Worm (Caenorhabditis elegans): ENCODE results near the gene Y54G9A.7.
A peak's percentile ranks its signal among the peaks of the same experiment; 100 is the strongest.

Gene Y54G9A.7

ce11 chrII:13729416-13729815 is 3.8 kb upstream of the Y54G9A.7 start, which contains the start of gene Y54G9A.9:
Gene Y54G9A.9 (plus strand): TSS chrII:13729716.
- TF ChIP-seq skn-1 (tag; optimal IDR thresholded peaks at IDR 0.05) (no peak), pag-3 (tag; optimal IDR thresholded peaks at IDR 0.05; ENCODE audit: borderline replicate concordance, insufficient read depth) (no peak), nhr-19 (GFP tag; conservative IDR thresholded peaks at IDR 0.05) (no peak), efl-3 (GFP tag; optimal IDR thresholded peaks at IDR 0.05) (no peak), fkh-8 (tag; optimal IDR thresholded peaks at IDR 0.05) (no peak), unc-62 (GFP tag; optimal IDR thresholded peaks at IDR 0.05) (no peak), ceh-8 (GFP tag; optimal IDR thresholded peaks at IDR 0.05) (no peak), nhr-11 (tag; optimal IDR thresholded peaks at IDR 0.05) (no peak), lin-35 (GFP tag; optimal IDR thresholded peaks at IDR 0.05) (no peak), sup-37 (GFP tag; optimal IDR thresholded peaks at IDR 0.05) (no peak), lin-14 (GFP tag; optimal IDR thresholded peaks at IDR 0.05) (no peak), ceh-88 (GFP tag; IDR thresholded peaks at IDR 0.05) (no peak), hlh-4 (tag; optimal IDR thresholded peaks at IDR 0.05) (no peak), pqm-1 (tag; optimal IDR thresholded peaks at IDR 0.05) (no peak)

- TF ChIP-seq nhr-85 (tag) (peak; percentile 1), swsn-7 (tag; optimal IDR thresholded peaks at IDR 0.05) (no peak)
These were observed 1.8 kb downstream of the Y54G9A.7 start for ce11 chrII:13723754-13724153.

- TF ChIP-seq unc-30 (tag; optimal IDR thresholded peaks at IDR 0.05) (no peak), C34B4.2 (tag; optimal IDR thresholded peaks at IDR 0.05) (no peak), nhr-28 (tag; optimal IDR thresholded peaks at IDR 0.05) (no peak), lin-15B (tag; optimal IDR thresholded peaks at IDR 0.05) (no peak), dpl-1 (GFP tag; optimal IDR thresholded peaks at IDR 0.05) (peak in 2 of 3 experiments; percentile 4 to 61), F16B12.6 (tag; optimal IDR thresholded peaks at IDR 0.05) (no peak), lin-35 (GFP tag; optimal IDR thresholded peaks at IDR 0.05) (peak in 1 of 2 experiments; percentile 70), ztf-4 (tag; optimal IDR thresholded peaks at IDR 0.05) (no peak), swsn-7 (tag; optimal IDR thresholded peaks at IDR 0.05) (no peak), efl-1 (optimal IDR thresholded peaks at IDR 0.05) (peak; percentile 43 to 93), efl-1 (GFP tag; optimal IDR thresholded peaks at IDR 0.05 in 1 of 2) (peak; percentile 55 to 95), ets-5 (GFP tag; IDR thresholded peaks at IDR 0.05) (0 out of 2 replicates have a peak, but pooled peaks have one; percentile 26), ces-1 (GFP tag; optimal IDR thresholded peaks at IDR 0.05) (no peak), rnt-1 (tag; optimal IDR thresholded peaks at IDR 0.05) (no peak), ztf-11 (tag; optimal IDR thresholded peaks at IDR 0.05) (no peak)
These were observed 2.8 kb downstream of the Y54G9A.7 start, which contains the start of gene Y54G9A.5 for ce11 chrII:13722763-13723162. Gene Y54G9A.5 (plus strand): TSS chrII:13723007.

- TF ChIP-seq efl-1 (optimal IDR thresholded peaks at IDR 0.05) (no peak), efl-1 (GFP tag; optimal IDR thresholded peaks at IDR 0.05 in 1 of 2) (no peak), hlh-4 (tag; optimal IDR thresholded peaks at IDR 0.05) (no peak), nhr-76 (tag; optimal IDR thresholded peaks at IDR 0.05) (no peak), egl-27 (tag; optimal IDR thresholded peaks at IDR 0.05) (no peak), ceh-88 (GFP tag; IDR thresholded peaks at IDR 0.05) (no peak), sptf-1 (tag; optimal IDR thresholded peaks at IDR 0.05) (no peak)
These were observed 4.4 kb downstream of the Y54G9A.7 start, which contains the start of gene sre-46 for ce11 chrII:13721218-13721617. Gene sre-46 (minus strand): TSS chrII:13721318.

- no peak for TF ChIP-seq lin-35 (GFP tag; optimal IDR thresholded peaks at IDR 0.05)
- no peak for TF ChIP-seq nhr-20 (tag; optimal IDR thresholded peaks at IDR 0.05)
- no peak for TF ChIP-seq ztf-4 (tag; optimal IDR thresholded peaks at IDR 0.05)
- TF ChIP-seq nhr-90 (tag; optimal IDR thresholded peaks at IDR 0.05; ENCODE audit: poor library complexity) = no peak
- no peak for TF ChIP-seq fkh-8 (tag; optimal IDR thresholded peaks at IDR 0.05)
- no peak for TF ChIP-seq dsc-1 (tag; optimal IDR thresholded peaks at IDR 0.05)
- no peak for TF ChIP-seq hpl-2 (GFP tag; optimal IDR thresholded peaks at IDR 0.05)
- TF ChIP-seq C34B4.2 (tag; optimal IDR thresholded peaks at IDR 0.05) = no peak
- TF ChIP-seq unc-86 (tag; optimal IDR thresholded peaks at IDR 0.05) = no peak
- TF ChIP-seq unc-130 (tag; optimal IDR thresholded peaks at IDR 0.05) = no peak
- TF ChIP-seq unc-62 (GFP tag; optimal IDR thresholded peaks at IDR 0.05) = no peak
- no peak for TF ChIP-seq elt-2 (tag; optimal IDR thresholded peaks at IDR 0.05)
- no peak for TF ChIP-seq mdl-1 (tag; optimal IDR thresholded peaks at IDR 0.05)
- no peak for TF ChIP-seq tbx-2 (tag; optimal IDR thresholded peaks at IDR 0.05)
- TF ChIP-seq egl-13 (tag; optimal IDR thresholded peaks at IDR 0.05) = no peak
- no peak for TF ChIP-seq sox-4 (tag; optimal IDR thresholded peaks at IDR 0.05)
- TF ChIP-seq ets-5 (GFP tag; IDR thresholded peaks at IDR 0.05) = no peak
- TF ChIP-seq lin-15B (tag; optimal IDR thresholded peaks at IDR 0.05) = no peak
- no peak for TF ChIP-seq C16A3.4 (tag; optimal IDR thresholded peaks at IDR 0.05)
These were observed 4.9 kb downstream of the Y54G9A.7 start for ce11 chrII:13720650-13721049.

All from whole organism, L1 larva.